Worm (Caenorhabditis elegans) whole organism, L1 larva: ENCODE data around the gene C05C9.1.

Experiments
- C34B4.2 ChIP-seq: sonication (generic microtip); optimal IDR thresholded peaks from 2 replicates; lab custom pipeline; 2017; ENCODE audit warnings: mild to moderate bottlenecking, missing genetic modification characterization, missing compliant biosample characterization
- F16B12.6 ChIP-seq: fragments of 150-350 bp; optimal IDR thresholded peaks from 2 replicates; lab custom pipeline; 2014; ENCODE audit warnings: missing biosample characterization, missing genetic modification characterization
- Y116A8C.19 ChIP-seq: sonication (generic microtip); optimal IDR thresholded peaks from 2 replicates; lab custom pipeline; 2016; ENCODE audit warnings: missing compliant biosample characterization, missing genetic modification characterization, borderline replicate concordance
- aly-2 ChIP-seq: fragments of 150-350 bp; optimal IDR thresholded peaks from 2 replicates; lab custom pipeline; 2014; ENCODE audit warnings: missing biosample characterization, missing genetic modification characterization
- blmp-1 ChIP-seq: fragments of 150-350 bp; optimal IDR thresholded peaks from 2 replicates; lab custom pipeline; 2014; ENCODE audit warnings: missing biosample characterization, missing genetic modification characterization
- ceh-63 ChIP-seq: fragments of 200-800 bp; sonication (Bioruptor generic); optimal IDR thresholded peaks from 2 replicates; lab custom pipeline; 2018; ENCODE audit warnings: mild to moderate bottlenecking, missing genetic modification characterization, missing compliant biosample characterization
- ceh-90 ChIP-seq: sonication (generic microtip); optimal IDR thresholded peaks from 2 replicates; lab custom pipeline; 2016; ENCODE audit warnings: missing genetic modification characterization, missing compliant biosample characterization
- ces-1 ChIP-seq: fragments of 150-350 bp; optimal IDR thresholded peaks from 2 replicates; lab custom pipeline; 2014; ENCODE audit warnings: missing biosample characterization, missing genetic modification reagents, missing genetic modification characterization
- dsc-1 ChIP-seq: sonication (generic microtip); optimal IDR thresholded peaks from 2 replicates; lab custom pipeline; 2016; ENCODE audit warnings: mild to moderate bottlenecking, missing genetic modification characterization, missing compliant biosample characterization
- efl-1 ChIP-seq, 4 experiments: fragments of 150-350 bp; optimal IDR thresholded peaks in 3 of 4; peaks in 1 of 4; 1 replicate in 1 of 4; 2 replicates in 3 of 4; lab custom pipeline; 2014; ENCODE audit warnings: missing biosample characterization in 2 of 4, missing genetic modification characterization in 2 of 4, missing genetic modification reagents in 2 of 4
- elt-2 ChIP-seq: sonication (generic microtip); optimal IDR thresholded peaks from 2 replicates; lab custom pipeline; 2016; ENCODE audit warnings: missing genetic modification characterization, mild to moderate bottlenecking, inconsistent platforms, missing compliant biosample characterization, missing genetic modification reagents
- elt-3 ChIP-seq, 6 experiments: fragments of 150-350 bp in 1 of 6; sonication (generic microtip); optimal IDR thresholded peaks; 2 replicates each; lab custom pipeline; 2017 to 2018; ENCODE audit warnings: missing biosample characterization in 6 of 6, missing genetic modification characterization in 6 of 6, inconsistent platforms in 1 of 6
- fkh-10 ChIP-seq: sonication (generic microtip); optimal IDR thresholded peaks from 2 replicates; lab custom pipeline; 2017; ENCODE audit warnings: missing biosample characterization, missing genetic modification reagents, missing genetic modification characterization
- fkh-4 ChIP-seq: sonication (generic microtip); optimal IDR thresholded peaks from 2 replicates; lab custom pipeline; 2016; ENCODE audit warnings: missing compliant biosample characterization, missing genetic modification characterization, borderline replicate concordance
- hlh-4 ChIP-seq: sonication (generic microtip); optimal IDR thresholded peaks from 2 replicates; lab custom pipeline; 2016; ENCODE audit warnings: mild to moderate bottlenecking, missing genetic modification characterization, missing compliant biosample characterization
- hpl-2 ChIP-seq: fragments of 150-350 bp; optimal IDR thresholded peaks from 2 replicates; lab custom pipeline; 2014; ENCODE audit warnings: missing biosample characterization, missing genetic modification reagents, missing genetic modification characterization
- jun-1 ChIP-seq: fragments of 150-350 bp; optimal IDR thresholded peaks from 2 replicates; lab custom pipeline; 2014; ENCODE audit warnings: missing biosample characterization, missing genetic modification reagents, missing genetic modification characterization
- lin-14 ChIP-seq: fragments of 200-800 bp; sonication (Bioruptor generic); optimal IDR thresholded peaks from 2 replicates; lab custom pipeline; 2018; ENCODE audit warnings: mild to moderate bottlenecking, missing genetic modification characterization, moderate library complexity, missing compliant biosample characterization
- lin-35 ChIP-seq, 2 experiments: fragments of 150-350 bp; optimal IDR thresholded peaks; 2 replicates each; lab custom pipeline; 2014; ENCODE audit warnings: missing biosample characterization in 2 of 2, missing genetic modification characterization in 2 of 2, missing genetic modification reagents in 2 of 2
- lir-3 ChIP-seq: sonication (generic microtip); optimal IDR thresholded peaks from 2 replicates; lab custom pipeline; 2016; ENCODE audit warnings: mild to moderate bottlenecking, missing genetic modification characterization, moderate library complexity, missing compliant biosample characterization; ENCODE audit not compliant: poor library complexity
- lsy-2 ChIP-seq, 2 experiments: fragments of 150-350 bp; optimal IDR thresholded peaks; 2 replicates each; lab custom pipeline; 2014; ENCODE audit warnings: missing biosample characterization in 2 of 2, missing genetic modification characterization in 2 of 2
- mab-9 ChIP-seq: fragments of 200-800 bp; sonication (Bioruptor generic); IDR thresholded peaks from 2 replicates; pipeline ENCODE4 v1.3.6; 2022; ENCODE audit warnings: missing genetic modification reagents, missing genetic modification characterization, missing compliant biosample characterization
- mdl-1 ChIP-seq, 2 experiments: fragments of 150-350 bp; optimal IDR thresholded peaks; 2 replicates each; lab custom pipeline; 2014 to 2017; ENCODE audit warnings: missing biosample characterization in 2 of 2, missing genetic modification characterization in 2 of 2, inconsistent platforms in 1 of 2
- mep-1 ChIP-seq: fragments of 150-350 bp; optimal IDR thresholded peaks from 2 replicates; lab custom pipeline; 2014; ENCODE audit warnings: missing biosample characterization, missing genetic modification characterization
- nhr-11 ChIP-seq: fragments of 150-350 bp; optimal IDR thresholded peaks from 2 replicates; lab custom pipeline; 2014; ENCODE audit warnings: missing biosample characterization, missing genetic modification characterization
- nhr-19 ChIP-seq: fragments of 200-800 bp; sonication (Bioruptor generic); conservative IDR thresholded peaks from 2 replicates; pipeline ENCODE4 v1.3.6; 2022; ENCODE audit warnings: missing genetic modification characterization, missing compliant biosample characterization
- nhr-47 ChIP-seq: sonication (generic microtip); optimal IDR thresholded peaks from 2 replicates; lab custom pipeline; 2016; ENCODE audit warnings: mild to moderate bottlenecking, missing genetic modification characterization, moderate library complexity, missing compliant biosample characterization
- nhr-76 ChIP-seq: sonication (generic microtip); optimal IDR thresholded peaks from 2 replicates; lab custom pipeline; 2017; ENCODE audit warnings: missing biosample characterization, missing genetic modification characterization
- nhr-77 ChIP-seq: fragments of 150-350 bp; optimal IDR thresholded peaks from 2 replicates; lab custom pipeline; 2014; ENCODE audit warnings: missing biosample characterization, missing genetic modification characterization
- nhr-84 ChIP-seq: sonication (generic microtip); optimal IDR thresholded peaks from 2 replicates; lab custom pipeline; 2017; ENCODE audit warnings: missing biosample characterization, missing genetic modification characterization
- nhr-85 ChIP-seq: sonication (generic microtip); peaks from one replicate; lab custom pipeline; 2016; ENCODE audit warnings: missing genetic modification characterization, inconsistent platforms, missing compliant biosample characterization
- nhr-90 ChIP-seq: sonication (generic microtip); optimal IDR thresholded peaks from 2 replicates; lab custom pipeline; 2016; ENCODE audit warnings: mild to moderate bottlenecking, missing genetic modification characterization, missing compliant biosample characterization; ENCODE audit not compliant: poor library complexity
- pqm-1 ChIP-seq: sonication (generic microtip); optimal IDR thresholded peaks from 3 replicates; lab custom pipeline; 2017; ENCODE audit warnings: missing biosample characterization, missing genetic modification characterization
- skn-1 ChIP-seq: fragments of 150-350 bp; optimal IDR thresholded peaks from 2 replicates; lab custom pipeline; 2014; ENCODE audit warnings: missing biosample characterization, missing genetic modification characterization
- snpc-4 ChIP-seq: fragments of 150-350 bp; optimal IDR thresholded peaks from 2 replicates; lab custom pipeline; 2014; ENCODE audit warnings: missing biosample characterization, missing genetic modification characterization
- tbx-2 ChIP-seq: sonication (generic microtip); optimal IDR thresholded peaks from 2 replicates; lab custom pipeline; 2016; ENCODE audit warnings: missing genetic modification characterization, missing compliant biosample characterization
- tlp-1 ChIP-seq: fragments of 150-350 bp; optimal IDR thresholded peaks from 2 replicates; lab custom pipeline; 2014; ENCODE audit warnings: missing biosample characterization, missing genetic modification characterization
- unc-130 ChIP-seq: fragments of 150-350 bp; optimal IDR thresholded peaks from 2 replicates; lab custom pipeline; 2017; ENCODE audit warnings: missing biosample characterization, missing genetic modification characterization, inconsistent platforms
- unc-86 ChIP-seq: sonication (generic microtip); optimal IDR thresholded peaks from 2 replicates; lab custom pipeline; 2016; ENCODE audit warnings: missing genetic modification characterization, missing compliant biosample characterization
- unc-98 ChIP-seq: fragments of 200-800 bp; sonication (Bioruptor generic); IDR thresholded peaks from 2 replicates; pipeline ENCODE4 v1.3.6; 2022; ENCODE audit warnings: missing genetic modification characterization, missing compliant biosample characterization
- zag-1 ChIP-seq: fragments of 150-350 bp; optimal IDR thresholded peaks from 2 replicates; lab custom pipeline; 2014; ENCODE audit warnings: missing biosample characterization, missing genetic modification characterization
- ztf-11 ChIP-seq, 2 experiments: sonication (generic microtip); optimal IDR thresholded peaks; 2 replicates each; lab custom pipeline; 2016 to 2017; ENCODE audit warnings: missing genetic modification characterization in 2 of 2, missing biosample characterization in 1 of 2, missing compliant biosample characterization in 1 of 2

C05C9.1 gene

ce11 chrX:11125520-11125919, 35.1 kb upstream of the C05C9.1 start, which contains the start of gene alr-1:
TSS of gene alr-1 (minus strand) at chrX:11125620.
- TF ChIP-seq mdl-1 (tag; optimal IDR thresholded peaks at IDR 0.05; lab: Kevin White, UChicago) = no peak
- TF ChIP-seq lsy-2 (tag; optimal IDR thresholded peaks at IDR 0.05; lab: Kevin White, UChicago) = no peak
- no peak for TF ChIP-seq nhr-90 (tag; lab: Kevin White, UChicago)
- no peak for TF ChIP-seq nhr-19
- TF ChIP-seq lir-3 = no peak
- TF ChIP-seq unc-98 (GFP tag; lab: Robert Waterston, UW) = no peak
- TF ChIP-seq ceh-63 (GFP tag; lab: Kevin White, UChicago) = no peak
- no peak for TF ChIP-seq nhr-77 (tag; lab: Kevin White, UChicago)
- TF ChIP-seq ces-1 = no peak
- TF ChIP-seq lin-35 (GFP tag; optimal IDR thresholded peaks at IDR 0.05; lab: Kevin White, UChicago) = no peak
- TF ChIP-seq zag-1 (tag; lab: Kevin White, UChicago) = no peak
- TF ChIP-seq dsc-1 = no peak
- no peak for TF ChIP-seq nhr-47 (tag; lab: Kevin White, UChicago)
- no peak for TF ChIP-seq tlp-1 (tag; lab: Kevin White, UChicago)
- TF ChIP-seq, all 84 proteins: peak for 0

- TF ChIP-seq elt-3 (tag; optimal IDR thresholded peaks at IDR 0.05; lab: Kevin White, UChicago) (peak in 2 of 6 experiments; percentile 15 to 84), lin-14 (peak; percentile 27), mab-9 (GFP tag; lab: Robert Waterston, UW) (no peak), hpl-2 (no peak), blmp-1 (tag; lab: Kevin White, UChicago) (peak; percentile 72), nhr-85 (peak; percentile 66)
Observed at ce11 chrX:11126259-11126658, 34.4 kb upstream of the C05C9.1 start.

ce11 chrX:11132260-11132659, 28.4 kb upstream of the C05C9.1 start:
- no peak for TF ChIP-seq nhr-84 (tag; lab: Kevin White, UChicago)
- TF ChIP-seq pqm-1 (tag; lab: Kevin White, UChicago) = no peak
- no peak for TF ChIP-seq zag-1 (tag; lab: Kevin White, UChicago)
- no peak for TF ChIP-seq ceh-90 (tag; lab: Kevin White, UChicago)
- no peak for TF ChIP-seq mep-1 (tag; lab: Kevin White, UChicago)
- TF ChIP-seq lsy-2 (tag; optimal IDR thresholded peaks at IDR 0.05; lab: Kevin White, UChicago) = peak in 1 of 2 experiments; percentile 5
- no peak for TF ChIP-seq nhr-90 (tag; lab: Kevin White, UChicago)
- peak; percentile 77 for TF ChIP-seq elt-2 (tag; lab: Kevin White, UChicago)

ce11 chrX:11134750-11135394, 25.8 kb upstream of the C05C9.1 start:
- TF ChIP-seq mab-9 (GFP tag; lab: Robert Waterston, UW) (0 out of 2 replicates have a peak, but pooled peaks have one; percentile 31), nhr-76 (tag; lab: Kevin White, UChicago) (no peak), tbx-2 (tag; lab: Kevin White, UChicago) (no peak)

- TF ChIP-seq fkh-4 (tag; lab: Kevin White, UChicago) (no peak), jun-1 (tag; lab: Kevin White, UChicago) (no peak), nhr-11 (tag; lab: Kevin White, UChicago) (no peak), skn-1 (tag; lab: Kevin White, UChicago) (no peak), nhr-85 (peak; percentile 68), tlp-1 (tag; lab: Kevin White, UChicago) (no peak), unc-130 (tag; lab: Kevin White, UChicago) (peak; percentile 7), Y116A8C.19 (tag; lab: Kevin White, UChicago) (no peak), F16B12.6 (tag; lab: Kevin White, UChicago) (no peak), elt-3 (tag; optimal IDR thresholded peaks at IDR 0.05; lab: Kevin White, UChicago) (peak in 5 of 6 experiments; percentile 81 to 97 (median 91)), efl-1 (optimal IDR thresholded peaks at IDR 0.05; lab: Kevin White, UChicago) (no peak), efl-1 (GFP tag; optimal IDR thresholded peaks at IDR 0.05 in 1 of 2; lab: Kevin White, UChicago) (no peak), hlh-4 (tag; lab: Kevin White, UChicago) (no peak), snpc-4 (no peak), ztf-11 (tag; optimal IDR thresholded peaks at IDR 0.05; lab: Kevin White, UChicago) (no peak), nhr-90 (tag; lab: Kevin White, UChicago) (no peak), nhr-47 (tag; lab: Kevin White, UChicago) (no peak), ces-1 (no peak), dsc-1 (no peak), lin-35 (GFP tag; optimal IDR thresholded peaks at IDR 0.05; lab: Kevin White, UChicago) (peak in 1 of 2 experiments; percentile 21), ceh-90 (tag; lab: Kevin White, UChicago) (no peak), unc-86 (no peak), fkh-10 (no peak), C34B4.2 (tag; lab: Kevin White, UChicago) (no peak), aly-2 (no peak)
Observed at ce11 chrX:11136988-11137387, 23.6 kb upstream of the C05C9.1 start.
